Worm (Caenorhabditis elegans) whole organism, L3 larva: ENCODE measurements around the gene T22B7.7.
A peak's percentile ranks its signal among the peaks of the same experiment; 100 is the strongest.

Source experiments
- ama-1 ChIP-seq: fragments of 150-350 bp; optimal IDR thresholded peaks from 2 replicates; lab custom pipeline; 2018
- daf-12 ChIP-seq: fragments of 150-350 bp; optimal IDR thresholded peaks from 2 replicates; lab custom pipeline; 2014; ENCODE audit warnings: missing biosample characterization, missing genetic modification reagents, missing genetic modification characterization
- egl-27 ChIP-seq: sonication (generic microtip); optimal IDR thresholded peaks from 4 replicates; lab custom pipeline; 2017; ENCODE audit warnings: missing biosample characterization, missing genetic modification reagents, missing genetic modification characterization
- lin-39 ChIP-seq: fragments of 150-350 bp; optimal IDR thresholded peaks from 2 replicates; lab custom pipeline; 2018; ENCODE audit warnings: missing biosample characterization, missing genetic modification reagents, missing genetic modification characterization
- nhr-12 ChIP-seq: fragments of 150-350 bp; optimal IDR thresholded peaks from 2 replicates; lab custom pipeline; 2014; ENCODE audit warnings: missing biosample characterization, missing genetic modification characterization
- nhr-237 ChIP-seq: fragments of 150-350 bp; optimal IDR thresholded peaks from 2 replicates; lab custom pipeline; 2014; ENCODE audit warnings: missing biosample characterization, missing genetic modification characterization
- nhr-28 ChIP-seq: fragments of 150-350 bp; optimal IDR thresholded peaks from 2 replicates; lab custom pipeline; 2014; ENCODE audit warnings: missing biosample characterization, missing genetic modification characterization
- nhr-43 ChIP-seq: sonication (generic microtip); optimal IDR thresholded peaks from 2 replicates; lab custom pipeline; 2016; ENCODE audit warnings: mild to moderate bottlenecking, missing genetic modification characterization, missing compliant biosample characterization; ENCODE audit not compliant: poor library complexity, severe bottlenecking
- nhr-77 ChIP-seq: fragments of 150-350 bp; optimal IDR thresholded peaks from 2 replicates; lab custom pipeline; 2014; ENCODE audit warnings: missing biosample characterization, missing genetic modification characterization
- pha-4 ChIP-seq: fragments of 150-350 bp; optimal IDR thresholded peaks from 2 replicates; lab custom pipeline; 2014; ENCODE audit warnings: missing biosample characterization, missing genetic modification reagents, missing genetic modification characterization
- pqm-1 ChIP-seq: fragments of 150-350 bp; optimal IDR thresholded peaks from 2 replicates; lab custom pipeline; 2017; ENCODE audit warnings: missing biosample characterization, missing genetic modification characterization, inconsistent platforms
- snpc-4 ChIP-seq: fragments of 150-350 bp; optimal IDR thresholded peaks from 2 replicates; lab custom pipeline; 2014; ENCODE audit warnings: missing biosample characterization, missing genetic modification characterization
- unc-62 ChIP-seq: fragments of 150-350 bp; sonication (generic microtip); optimal IDR thresholded peaks from 4 replicates; lab custom pipeline; 2014; ENCODE audit warnings: missing biosample characterization, missing genetic modification reagents, missing genetic modification characterization

- TF ChIP-seq pha-4 (tag; lab: Kevin White, UChicago) (no peak), ama-1 (lab: Kevin White, UChicago) (no peak), pqm-1 (tag; lab: Kevin White, UChicago) (no peak), unc-62 (GFP tag; lab: Kevin White, UChicago) (no peak), lin-39 (tag; lab: Kevin White, UChicago) (no peak), nhr-77 (tag; lab: Kevin White, UChicago) (no peak), nhr-28 (tag; lab: Kevin White, UChicago) (no peak), snpc-4 (tag; lab: Kevin White, UChicago) (no peak), nhr-237 (no peak), egl-27 (tag; lab: Kevin White, UChicago) (no peak), nhr-43 (tag; lab: Kevin White, UChicago) (peak; percentile 28), daf-12 (no peak), nhr-12 (tag; lab: Kevin White, UChicago) (no peak)
Observed at ce11 chrX:5659614-5660013, 5.7 kb upstream of the T22B7.7 start, which contains the start of gene T22B7.22.
